Fruit fly (Drosophila melanogaster) whole organism, embryonic: ENCODE data around the gene Ctr9.

Source experiments
- Adf1 ChIP-seq: fragments of 200-800 bp; sonication (Bioruptor generic); IDR thresholded peaks from 2 replicates; pipeline ENCODE4 v1.3.6; 2022; ENCODE audit warnings: missing biosample characterization, missing genetic modification characterization
- Atf6 ChIP-seq: fragments of 200-800 bp; sonication (Bioruptor generic); IDR thresholded peaks from 2 replicates; pipeline ENCODE4 v1.3.6; 2022; ENCODE audit warnings: missing biosample characterization, missing genetic modification characterization
- B-H1 ChIP-seq: fragments of 200-800 bp; sonication (Bioruptor generic); IDR thresholded peaks from 3 replicates; pipeline ENCODE4 v1.3.6; 2022; ENCODE audit warnings: missing biosample characterization, missing genetic modification characterization
- Bgb ChIP-seq: fragments of 200-800 bp; sonication (Bioruptor generic); IDR thresholded peaks from 2 replicates; pipeline ENCODE4 v1.3.6; 2022; ENCODE audit warnings: missing biosample characterization, missing genetic modification characterization; ENCODE audit not compliant: partially characterized antibody
- CG10979 ChIP-seq: fragments of 200-800 bp; sonication (Bioruptor generic); optimal IDR thresholded peaks from 2 replicates; lab custom pipeline; 2018; ENCODE audit warnings: missing biosample characterization, mild to moderate bottlenecking, missing genetic modification characterization, moderate library complexity
- CG11504 ChIP-seq: fragments of 200-800 bp; sonication (Bioruptor generic); optimal IDR thresholded peaks from 3 replicates; lab custom pipeline; 2019; ENCODE audit warnings: missing biosample characterization, mild to moderate bottlenecking, missing genetic modification characterization, moderate library complexity
- CG11723 ChIP-seq: fragments of 200-800 bp; sonication (Bioruptor generic); optimal IDR thresholded peaks from 2 replicates; lab custom pipeline; 2017; ENCODE audit warnings: missing biosample characterization, mild to moderate bottlenecking, missing genetic modification characterization
- CG14441 ChIP-seq: fragments of 200-800 bp; sonication (Bioruptor generic); IDR thresholded peaks from 2 replicates; pipeline ENCODE4 v1.3.6; 2022; ENCODE audit warnings: missing biosample characterization, missing genetic modification characterization
- CG14667 ChIP-seq: fragments of 200-800 bp; sonication (Bioruptor generic); IDR thresholded peaks from 2 replicates; pipeline ENCODE4 v1.3.6; 2022; ENCODE audit warnings: missing biosample characterization, missing genetic modification characterization
- CG1602 ChIP-seq: fragments of 200-800 bp; sonication (Bioruptor generic); optimal IDR thresholded peaks from 3 replicates; lab custom pipeline; 2016; ENCODE audit warnings: missing biosample characterization, missing genetic modification characterization
- CG17802 ChIP-seq: fragments of 200-800 bp; sonication (Bioruptor generic); optimal IDR thresholded peaks from 2 replicates; lab custom pipeline; 2018; ENCODE audit warnings: missing biosample characterization, mild to moderate bottlenecking, missing genetic modification characterization, moderate library complexity
- CG2889 ChIP-seq: fragments of 200-800 bp; sonication (Bioruptor generic); IDR thresholded peaks from 3 replicates; pipeline ENCODE4 v1.3.6; 2022; ENCODE audit warnings: missing biosample characterization, missing genetic modification characterization
- CG32532 ChIP-seq: fragments of 200-800 bp; sonication (Bioruptor generic); IDR thresholded peaks from 2 replicates; pipeline ENCODE4 v1.3.6; 2022; ENCODE audit warnings: missing biosample characterization, missing genetic modification characterization
- CG42726 ChIP-seq: fragments of 200-800 bp; sonication (Bioruptor generic); IDR thresholded peaks from 2 replicates; pipeline ENCODE4 v1.3.6; 2022; ENCODE audit warnings: missing biosample characterization, missing genetic modification characterization; ENCODE audit not compliant: partially characterized antibody
- CG9797 ChIP-seq: fragments of 200-800 bp; sonication (Bioruptor generic); optimal IDR thresholded peaks from 3 replicates; lab custom pipeline; 2018; ENCODE audit warnings: missing biosample characterization, mild to moderate bottlenecking, missing genetic modification characterization
- CG9817 ChIP-seq: fragments of 200-800 bp; sonication (Bioruptor generic); optimal IDR thresholded peaks from 2 replicates; lab custom pipeline; 2018; ENCODE audit warnings: missing biosample characterization, mild to moderate bottlenecking, missing genetic modification characterization, moderate library complexity
- D19A ChIP-seq: fragments of 200-800 bp; optimal IDR thresholded peaks from 3 replicates; lab custom pipeline; 2019; ENCODE audit warnings: missing biosample characterization, mild to moderate bottlenecking, missing genetic modification characterization, moderate library complexity
- Dfd ChIP-seq, 2 experiments: fragments of >200 bp; optimal IDR thresholded peaks; 2 replicates each; lab custom pipeline; 2017; ENCODE audit warnings: missing biosample characterization in 2 of 2, missing genetic modification characterization in 2 of 2
- Dll ChIP-seq: fragments of 200-800 bp; sonication (Bioruptor generic); IDR thresholded peaks from 4 replicates; pipeline ENCODE4 v1.3.6; 2022; ENCODE audit warnings: missing biosample characterization, missing genetic modification characterization; ENCODE audit not compliant: partially characterized antibody
- ERR ChIP-seq: fragments of 200-800 bp; sonication (Bioruptor generic); optimal IDR thresholded peaks from 2 replicates; lab custom pipeline; 2016; ENCODE audit warnings: missing biosample characterization, missing genetic modification characterization
- Fer2 ChIP-seq: fragments of 200-800 bp; sonication (Bioruptor generic); optimal IDR thresholded peaks from 2 replicates; lab custom pipeline; 2018; ENCODE audit warnings: missing biosample characterization, mild to moderate bottlenecking, missing genetic modification characterization, moderate library complexity
- GATAe ChIP-seq: fragments of 200-800 bp; sonication (Bioruptor generic); conservative IDR thresholded peaks from 2 replicates; pipeline ENCODE4 v1.3.6; 2022; ENCODE audit warnings: missing biosample characterization, missing genetic modification characterization
- Hmr ChIP-seq: fragments of 200-800 bp; sonication (Bioruptor generic); optimal IDR thresholded peaks from 3 replicates; lab custom pipeline; 2017; ENCODE audit warnings: mild to moderate bottlenecking, missing biosample characterization, missing genetic modification reagents, missing genetic modification characterization
- NC2α ChIP-seq: fragments of 200-800 bp; sonication (Bioruptor generic); optimal IDR thresholded peaks from 2 replicates; lab custom pipeline; 2016; ENCODE audit warnings: missing biosample characterization, missing genetic modification characterization
- Nf-YB ChIP-seq: fragments of 200-800 bp; sonication (Bioruptor generic); optimal IDR thresholded peaks from 3 replicates; lab custom pipeline; 2019; ENCODE audit warnings: missing biosample characterization, mild to moderate bottlenecking, missing genetic modification characterization, moderate library complexity
- Sox100B ChIP-seq: fragments of 200-800 bp; sonication (Bioruptor generic); optimal IDR thresholded peaks from 3 replicates; lab custom pipeline; 2018; ENCODE audit warnings: missing biosample characterization, mild to moderate bottlenecking, missing genetic modification characterization
- bab2 ChIP-seq: fragments of 200-800 bp; sonication (Bioruptor generic); optimal IDR thresholded peaks from 2 replicates; lab custom pipeline; 2016; ENCODE audit warnings: missing biosample characterization, missing genetic modification characterization
- br ChIP-seq: fragments of >200 bp; optimal IDR thresholded peaks from 2 replicates; lab custom pipeline; 2017
- crc ChIP-seq: fragments of 200-800 bp; sonication (Bioruptor generic); optimal IDR thresholded peaks from 2 replicates; lab custom pipeline; 2016; ENCODE audit warnings: missing biosample characterization, missing genetic modification characterization
- dati ChIP-seq: fragments of 200-800 bp; sonication (Bioruptor generic); IDR thresholded peaks from 2 replicates; pipeline ENCODE4 v1.3.6; 2022; ENCODE audit warnings: missing biosample characterization, missing genetic modification characterization
- dmrt99B ChIP-seq: fragments of 200-800 bp; sonication (Bioruptor generic); optimal IDR thresholded peaks from 2 replicates; lab custom pipeline; 2018; ENCODE audit warnings: missing biosample characterization, mild to moderate bottlenecking, missing genetic modification characterization, moderate library complexity
- dpn ChIP-seq, 2 experiments: fragments of 200-800 bp; sonication (Bioruptor generic); optimal IDR thresholded peaks; 3 replicates each; lab custom pipeline; 2016; ENCODE audit warnings: missing biosample characterization in 2 of 2, missing genetic modification characterization in 2 of 2
- ems ChIP-seq: fragments of 200-800 bp; sonication (Bioruptor generic); optimal IDR thresholded peaks from 3 replicates; lab custom pipeline; 2016; ENCODE audit warnings: missing biosample characterization, missing genetic modification characterization
- fd96Cb ChIP-seq: fragments of 200-800 bp; sonication (Bioruptor generic); optimal IDR thresholded peaks from 2 replicates; lab custom pipeline; 2018; ENCODE audit warnings: missing biosample characterization, mild to moderate bottlenecking, missing genetic modification characterization, moderate library complexity
- fu2 ChIP-seq: fragments of 200-800 bp; sonication (Bioruptor generic); optimal IDR thresholded peaks from 2 replicates; lab custom pipeline; 2016; ENCODE audit warnings: missing biosample characterization, missing genetic modification characterization
- gcm ChIP-seq: fragments of 200-800 bp; sonication (Bioruptor generic); optimal IDR thresholded peaks from 2 replicates; lab custom pipeline; 2019; ENCODE audit warnings: missing biosample characterization, mild to moderate bottlenecking, missing genetic modification characterization, moderate library complexity
- gcm2 ChIP-seq: fragments of 200-800 bp; sonication (Bioruptor generic); optimal IDR thresholded peaks from 2 replicates; lab custom pipeline; 2016; ENCODE audit warnings: missing biosample characterization, missing genetic modification characterization
- gem ChIP-seq: fragments of 200-800 bp; sonication (Bioruptor generic); optimal IDR thresholded peaks from 2 replicates; lab custom pipeline; 2019; ENCODE audit warnings: missing biosample characterization, mild to moderate bottlenecking, missing genetic modification characterization, moderate library complexity
- ind ChIP-seq: fragments of 200-800 bp; sonication (Bioruptor generic); optimal IDR thresholded peaks from 3 replicates; lab custom pipeline; 2016; ENCODE audit warnings: missing biosample characterization, missing genetic modification characterization
- jumu ChIP-seq: fragments of 200-800 bp; sonication (Bioruptor generic); optimal IDR thresholded peaks from 3 replicates; lab custom pipeline; 2016; ENCODE audit warnings: missing biosample characterization, missing genetic modification characterization
- mld ChIP-seq: fragments of 200-800 bp; sonication (Bioruptor generic); IDR thresholded peaks from 3 replicates; pipeline ENCODE4 v1.3.6; 2022; ENCODE audit warnings: missing biosample characterization, missing genetic modification characterization; ENCODE audit not compliant: partially characterized antibody
- org-1 ChIP-seq: fragments of 200-800 bp; sonication (Bioruptor generic); optimal IDR thresholded peaks from 2 replicates; lab custom pipeline; 2017; ENCODE audit warnings: missing biosample characterization, missing genetic modification characterization
- p53 ChIP-seq: fragments of 200-800 bp; sonication (Bioruptor generic); optimal IDR thresholded peaks from 2 replicates; lab custom pipeline; 2016; ENCODE audit warnings: missing biosample characterization, missing genetic modification characterization
- pros ChIP-seq: fragments of 200-800 bp; sonication (Bioruptor generic); optimal IDR thresholded peaks from 3 replicates; lab custom pipeline; 2019; ENCODE audit warnings: missing biosample characterization, mild to moderate bottlenecking, missing genetic modification characterization, moderate library complexity
- sd ChIP-seq: fragments of 200-800 bp; sonication (Bioruptor generic); optimal IDR thresholded peaks from 3 replicates; lab custom pipeline; 2018; ENCODE audit warnings: missing biosample characterization, mild to moderate bottlenecking, missing genetic modification characterization, moderate library complexity
- sens ChIP-seq: fragments of 200-800 bp; sonication (Bioruptor generic); peaks from one replicate; lab custom pipeline; 2016; ENCODE audit warnings: missing biosample characterization, missing genetic modification characterization
- tap ChIP-seq: fragments of 200-800 bp; optimal IDR thresholded peaks from 3 replicates; lab custom pipeline; 2019; ENCODE audit warnings: missing biosample characterization, mild to moderate bottlenecking, missing genetic modification characterization, moderate library complexity
- wor ChIP-seq: fragments of 200-800 bp; sonication (Bioruptor generic); IDR thresholded peaks from 2 replicates; pipeline ENCODE4 v1.3.6; 2022; ENCODE audit warnings: missing biosample characterization, missing genetic modification characterization
- zen ChIP-seq: fragments of 200-800 bp; sonication (Bioruptor generic); optimal IDR thresholded peaks from 3 replicates; lab custom pipeline; 2018; ENCODE audit warnings: missing biosample characterization, mild to moderate bottlenecking, missing genetic modification characterization, moderate library complexity

Ctr9 gene

dm6 chr3L:1334571-1335427 is 27.8 kb downstream of the Ctr9 start, which contains the start of the genes Hmbs and CG2211 (continued):
- TF ChIP-seq CG9817 (tag; lab: Kevin White, UChicago) (peak; percentile 81), br (lab: Kevin White, UChicago) (no peak), dmrt99B (tag; lab: Kevin White, UChicago) (no peak), dpn (GFP tag; optimal IDR thresholded peaks at IDR 0.05; lab: Kevin White, UChicago) (peak; percentile 92 to 94), CG14441 (peak; percentile 83), pros (GFP tag; lab: Kevin White, UChicago) (peak; percentile 34), tap (tag; lab: Kevin White, UChicago) (peak; percentile 28), ind (GFP tag; lab: Kevin White, UChicago) (peak; percentile 92), ERR (GFP tag; lab: Kevin White, UChicago) (peak; percentile 73), zen (tag; lab: Kevin White, UChicago) (peak; percentile 87), org-1 (GFP tag; lab: Kevin White, UChicago) (no peak), CG32532 (GFP tag; lab: Robert Waterston, UW) (peak; percentile 90), sens (GFP tag; lab: Kevin White, UChicago) (peak; percentile 98), NC2α (GFP tag; lab: Kevin White, UChicago) (peak; percentile 82), gcm (GFP tag; lab: Kevin White, UChicago) (peak; percentile 35), GATAe (GFP tag; lab: Robert Waterston, UW) (no peak; the same call in 1 of the 2 replicates), fu2 (GFP tag; lab: Kevin White, UChicago) (peak; percentile 84), CG9797 (GFP tag; lab: Kevin White, UChicago) (peak; percentile 98), bab2 (GFP tag; lab: Kevin White, UChicago) (peak; percentile 93), dati (no peak), mld (no peak), CG42726 (GFP tag; lab: Robert Waterston, UW) (peak; percentile 60), sd (tag; lab: Kevin White, UChicago) (peak; percentile 58), wor (GFP tag; lab: Robert Waterston, UW) (peak; percentile 58; the same call in 1 of the 2 replicates), CG17802 (tag; lab: Kevin White, UChicago) (peak; percentile 70), Adf1 (GFP tag; lab: Robert Waterston, UW) (peak; percentile 29; the same call in 1 of the 2 replicates), gcm2 (GFP tag; lab: Kevin White, UChicago) (peak; percentile 66), Nf-YB (GFP tag; lab: Kevin White, UChicago) (peak; percentile 60), D19A (tag; lab: Kevin White, UChicago) (peak; percentile 73), B-H1 (GFP tag; lab: Robert Waterston, UW) (peak; percentile 80), CG10979 (tag; lab: Kevin White, UChicago) (peak; percentile 83), CG11504 (tag; lab: Kevin White, UChicago) (no peak), Dfd (GFP tag; optimal IDR thresholded peaks at IDR 0.05; lab: Kevin White, UChicago) (no peak), Hmr (peak; percentile 82), gem (tag; lab: Kevin White, UChicago) (peak; percentile 89), CG2889 (GFP tag; lab: Robert Waterston, UW) (peak; percentile 76; the same call in 2 of the 3 replicates), fd96Cb (tag; lab: Kevin White, UChicago) (peak; percentile 79), ems (GFP tag; lab: Kevin White, UChicago) (peak; percentile 91), crc (GFP tag; lab: Kevin White, UChicago) (peak; percentile 76), Sox100B (GFP tag; lab: Kevin White, UChicago) (peak; percentile 61), jumu (GFP tag; lab: Kevin White, UChicago) (peak; percentile 84), CG1602 (GFP tag; lab: Kevin White, UChicago) (peak; percentile 88), Bgb (GFP tag; lab: Robert Waterston, UW) (peak; percentile 42; the same call in 1 of the 2 replicates), CG11723 (GFP tag; lab: Kevin White, UChicago) (peak; percentile 68), Dll (GFP tag; lab: Robert Waterston, UW) (peak; percentile 70; the same call in 3 of the 4 replicates), Fer2 (tag; lab: Kevin White, UChicago) (peak; percentile 82), Atf6 (peak; percentile 88), p53 (peak; percentile 7), CG14667 (peak; percentile 62)
